Worm (Caenorhabditis elegans): Measurements from ENCODE around the gene samp-1.

- TF ChIP-seq ceh-79 (tag; optimal IDR thresholded peaks at IDR 0.05), result no peak
- TF ChIP-seq ets-4 (GFP tag; optimal IDR thresholded peaks at IDR 0.05), result no peak
- no peak for TF ChIP-seq him-1 (tag; optimal IDR thresholded peaks at IDR 0.05)
Measured at ce11 chrII:11261173-11261572, 41.5 kb upstream of the samp-1 start, which contains the start of gene T05B9.1.

Measured in whole organism, young adult.